Worm (Caenorhabditis elegans) whole organism, late embryonic: ENCODE results near the gene glr-8.

ENCODE experiments used
- ama-1 ChIP-seq: fragments of 150-350 bp; optimal IDR thresholded peaks from 2 replicates; lab custom pipeline; 2014
- dmd-4 ChIP-seq: sonication (generic microtip); optimal IDR thresholded peaks from 2 replicates; lab custom pipeline; 2016; ENCODE audit warnings: borderline replicate concordance, missing genetic modification characterization, missing compliant biosample characterization
- fkh-10 ChIP-seq: fragments of 150-350 bp; optimal IDR thresholded peaks from 2 replicates; lab custom pipeline; 2014; ENCODE audit warnings: missing biosample characterization, missing genetic modification reagents, missing genetic modification characterization
- hlh-15 ChIP-seq: sonication (generic microtip); optimal IDR thresholded peaks from 2 replicates; lab custom pipeline; 2016; ENCODE audit warnings: missing genetic modification characterization, missing compliant biosample characterization
- madf-2 ChIP-seq: sonication (generic microtip); optimal IDR thresholded peaks from 2 replicates; lab custom pipeline; 2017; ENCODE audit warnings: missing genetic modification characterization, missing compliant biosample characterization
- nhr-11 ChIP-seq: fragments of 150-350 bp; optimal IDR thresholded peaks from 2 replicates; lab custom pipeline; 2014; ENCODE audit warnings: missing biosample characterization, missing genetic modification characterization
- pqm-1 ChIP-seq: sonication (generic microtip); optimal IDR thresholded peaks from 2 replicates; lab custom pipeline; 2016; ENCODE audit warnings: missing genetic modification characterization, missing compliant biosample characterization
- sox-4 ChIP-seq: sonication (generic microtip); optimal IDR thresholded peaks from 2 replicates; lab custom pipeline; 2017; ENCODE audit warnings: mild to moderate bottlenecking, missing genetic modification characterization, inconsistent platforms, missing compliant biosample characterization
- unc-42 ChIP-seq: sonication (generic microtip); optimal IDR thresholded peaks from 2 replicates; lab custom pipeline; 2016; ENCODE audit warnings: missing genotype, missing genetic modification characterization, missing compliant biosample characterization

DNA sequence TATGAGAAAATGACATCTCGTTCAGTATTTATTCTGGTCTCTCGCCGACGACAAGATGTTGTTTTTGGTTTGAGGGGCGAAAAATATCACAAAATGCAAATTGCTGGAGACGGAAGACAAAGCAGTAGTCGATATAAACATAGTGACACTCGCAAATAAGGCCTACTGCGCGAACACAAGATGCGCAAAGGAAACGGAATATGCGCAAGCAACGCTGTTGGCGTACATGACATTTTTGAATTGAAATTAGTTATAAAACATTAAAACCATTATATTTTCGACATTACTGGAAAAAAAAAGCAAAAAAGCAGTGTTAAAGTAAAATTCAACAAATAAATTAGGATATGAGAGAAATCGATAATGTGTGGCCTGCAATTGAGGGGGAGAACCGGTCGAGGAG lies 772 bp upstream of the glr-8 start, which contains the start of gene cdf-1:
- no peak for TF ChIP-seq ama-1
- no peak for TF ChIP-seq madf-2 (tag; lab: Kevin White, UChicago)
- peak; percentile 22 for TF ChIP-seq unc-42 (tag; lab: Kevin White, UChicago)
- TF ChIP-seq nhr-11 (tag; lab: Kevin White, UChicago) = no peak
- TF ChIP-seq fkh-10 (GFP tag; lab: Kevin White, UChicago) = no peak
- no peak for TF ChIP-seq pqm-1 (tag; lab: Kevin White, UChicago)
- no peak for TF ChIP-seq dmd-4 (tag; lab: Kevin White, UChicago)
- no peak for TF ChIP-seq sox-4
- no peak for TF ChIP-seq hlh-15 (tag; lab: Kevin White, UChicago)
